Worm (Caenorhabditis elegans): ENCODE results near the gene lgc-34.

ce11 chrII:555371-555770 is 29.0 kb downstream of the lgc-34 start:
- no peak for TF ChIP-seq ama-1 (optimal IDR thresholded peaks at IDR 0.05)
- no peak for TF ChIP-seq F13C5.2 (tag; optimal IDR thresholded peaks at IDR 0.05)
- TF ChIP-seq aly-1 (tag; optimal IDR thresholded peaks at IDR 0.05): no peak
- TF ChIP-seq B0310.2 (tag; optimal IDR thresholded peaks at IDR 0.05): no peak
- TF ChIP-seq scrt-1 (GFP tag; IDR thresholded peaks at IDR 0.05): no peak

Data from whole organism, early embryonic.